Fruit fly (Drosophila melanogaster): Measurements from ENCODE around the gene CG31141.

DNA sequence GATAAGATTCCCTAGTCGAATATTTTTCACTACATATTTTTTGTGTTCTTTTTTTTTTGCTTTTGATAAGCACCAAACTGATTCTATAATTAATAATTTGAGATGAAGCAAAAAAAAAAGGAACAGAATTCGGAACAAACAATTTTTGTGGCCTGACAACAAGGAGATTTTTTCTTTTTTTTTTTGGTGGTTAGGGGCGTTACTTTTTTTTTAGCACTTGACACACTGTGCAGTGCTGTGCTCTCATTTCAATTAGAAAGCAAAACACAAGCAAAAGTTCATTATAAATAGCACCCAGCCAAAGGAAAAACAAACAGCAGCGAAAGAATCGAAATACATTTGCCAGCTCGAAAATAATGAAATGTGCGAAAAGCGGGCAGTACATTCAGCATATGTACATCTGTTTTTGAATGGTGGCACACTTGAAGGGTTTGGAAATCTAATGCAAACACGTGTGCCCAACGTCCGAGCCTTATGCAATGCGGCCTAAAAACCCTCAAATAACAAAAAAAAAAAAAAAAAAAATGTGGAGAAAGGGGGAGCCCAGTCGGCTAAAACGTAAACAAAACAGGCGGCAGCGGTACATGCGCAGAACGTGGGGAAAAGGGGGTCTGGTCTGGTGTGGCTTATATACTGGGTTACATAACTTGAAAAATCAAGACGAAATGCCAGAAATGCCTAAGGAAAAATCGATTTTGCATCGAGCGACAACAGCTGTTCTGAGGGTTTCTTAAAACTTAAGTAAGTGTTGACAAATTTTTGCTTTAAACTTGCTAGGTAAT lies 18.7 kb downstream of the CG31141 start:
- no peak for TF ChIP-seq Sin3A (optimal IDR thresholded peaks at IDR 0.05)
- no peak for TF ChIP-seq ttk (optimal IDR thresholded peaks at IDR 0.05)
- TF ChIP-seq psq (optimal IDR thresholded peaks at IDR 0.05), result no peak
- TF ChIP-seq insv (optimal IDR thresholded peaks at IDR 0.05), result no peak
- no peak for TF ChIP-seq h (optimal IDR thresholded peaks at IDR 0.05)
- TF ChIP-seq Myc (optimal IDR thresholded peaks at IDR 0.05), result no peak
